Worm (Caenorhabditis elegans): ENCODE measurements around the gene ran-2.
"Not testable (repeated sequence)": the region's sequence is repeated elsewhere in the genome, so short reads cannot be mapped to it uniquely, and the experiment has no call there.

Gene ran-2

DNA sequence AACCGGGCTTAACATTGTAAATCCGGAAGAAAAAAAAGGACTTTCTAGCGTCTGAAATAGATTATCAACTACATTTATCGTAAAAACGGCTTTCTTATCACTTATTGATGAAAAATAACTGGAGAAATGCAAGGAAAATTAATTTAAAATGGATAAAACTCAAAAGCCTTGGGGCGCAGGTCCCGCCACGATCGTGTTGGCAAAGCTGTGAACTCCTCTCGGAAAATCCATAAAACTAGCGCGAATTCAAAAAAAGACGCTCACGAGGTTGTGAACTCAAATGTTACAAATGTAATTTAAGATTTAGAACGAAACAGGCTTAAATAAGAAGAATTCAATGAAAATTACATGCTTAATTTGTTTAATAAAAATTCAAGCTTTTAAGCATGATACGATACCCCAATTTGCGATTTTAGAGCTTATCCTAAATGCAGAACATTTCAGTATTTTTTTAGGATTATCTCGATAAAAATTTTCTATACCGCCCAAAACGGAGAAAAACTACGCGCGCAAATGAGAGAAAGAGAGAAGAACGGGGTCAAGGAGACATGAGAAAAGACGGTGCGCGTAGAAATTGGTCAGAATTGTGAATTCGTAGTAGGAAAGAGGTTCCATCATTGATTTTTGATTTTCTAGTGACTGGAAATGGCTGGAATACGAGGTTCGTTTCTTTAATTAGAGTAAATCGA is 18.9 kb downstream of the ran-2 start, which contains the start of gene C29E4.15:
TSS of gene C29E4.15 (plus strand) at position 547 of the 689 bp plus-strand sequence.
- TF ChIP-seq lsy-2 (tag; optimal IDR thresholded peaks at IDR 0.05) (peak in 1 of 2 experiments; percentile 76), dpl-1 (GFP tag; optimal IDR thresholded peaks at IDR 0.05) (peak; percentile 86), zip-11 (GFP tag; IDR thresholded peaks at IDR 0.05) (no peak), vab-7 (GFP tag; IDR thresholded peaks at IDR 0.05) (no peak), hmg-1.1 (GFP tag; IDR thresholded peaks at IDR 0.05) (peak; percentile 37; the same call in 1 of the 2 replicates), unc-62 (GFP tag; optimal IDR thresholded peaks at IDR 0.05 in 1 of 2) (peak in 1 of 2 experiments; percentile 86), unc-62 (tag; optimal IDR thresholded peaks at IDR 0.05) (no peak), mes-2 (tag; optimal IDR thresholded peaks at IDR 0.05; ENCODE audit: poor library complexity, severe bottlenecking) (peak; percentile 69), fkh-10 (GFP tag; optimal IDR thresholded peaks at IDR 0.05) (peak; percentile 19)

DNA sequence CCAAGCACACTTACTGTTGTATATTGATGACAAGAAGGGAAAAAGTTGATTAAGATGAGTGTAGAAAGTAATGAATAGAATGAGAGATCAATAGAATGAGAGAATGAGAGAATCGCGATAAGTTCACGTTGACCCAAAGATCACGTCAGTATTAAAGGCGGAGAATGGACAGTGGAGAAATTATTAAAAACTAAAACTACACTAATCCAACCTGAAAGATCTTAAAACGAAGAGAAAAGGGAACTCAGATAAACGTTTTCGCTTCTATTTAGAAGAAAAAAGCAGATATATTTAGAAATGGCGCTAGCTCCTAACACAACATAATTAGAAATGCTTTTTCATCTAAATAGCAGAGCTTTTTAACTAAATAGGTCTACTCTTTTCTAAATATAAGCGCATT is 19.9 kb downstream of the ran-2 start, which contains the start of gene let-754:
TSS of gene let-754 (minus strand) at position 101 of the 400 bp plus-strand sequence.
- TF ChIP-seq nhr-48 (tag; optimal IDR thresholded peaks at IDR 0.05) (no peak), lin-15B (tag; optimal IDR thresholded peaks at IDR 0.05) (no peak), dmd-9 (GFP tag; IDR thresholded peaks at IDR 0.05) (no peak), arid-1 (GFP tag; conservative IDR thresholded peaks at IDR 0.05) (no peak), nhr-25 (tag; optimal IDR thresholded peaks at IDR 0.05; ENCODE audit: borderline replicate concordance, insufficient read depth) (no peak), nhr-11 (tag; optimal IDR thresholded peaks at IDR 0.05) (no peak), unc-62 (GFP tag; optimal IDR thresholded peaks at IDR 0.05 in 1 of 2) (no peak), unc-62 (tag; optimal IDR thresholded peaks at IDR 0.05) (no peak), D1046.2 (GFP tag; IDR thresholded peaks at IDR 0.05) (no peak), daf-12 (tag; optimal IDR thresholded peaks at IDR 0.05) (no peak), R02D3.7 (tag; optimal IDR thresholded peaks at IDR 0.05) (no peak), madf-9 (GFP tag; conservative IDR thresholded peaks at IDR 0.05) (no peak), ztf-11 (tag; optimal IDR thresholded peaks at IDR 0.05) (no peak), ceh-44 (GFP tag; IDR thresholded peaks at IDR 0.05) (no peak), set-16 (GFP tag; IDR thresholded peaks at IDR 0.05) (no peak), saeg-2 (GFP tag; IDR thresholded peaks at IDR 0.05) (no peak), mdt-29 (GFP tag; IDR thresholded peaks at IDR 0.05) (no peak), F26F4.8 (GFP tag; conservative IDR thresholded peaks at IDR 0.05) (no peak)

ce11 chrIII:7953688-7954313 is 20.5 kb downstream of the ran-2 start:
- TF ChIP-seq F44E2.7 (GFP tag; IDR thresholded peaks at IDR 0.05) (peak; percentile 70; the same call in 1 of the 2 replicates), ZK337.2 (GFP tag; IDR thresholded peaks at IDR 0.05) (0 out of 2 replicates have a peak, but pooled peaks have one; percentile 46), madf-5 (GFP tag; IDR thresholded peaks at IDR 0.05) (peak in 1 of 2 experiments; percentile 68; a peak in 2 of 4 replicates), lim-7 (GFP tag; IDR thresholded peaks at IDR 0.05) (peak; percentile 79), ctbp-1 (GFP tag; IDR thresholded peaks at IDR 0.05) (peak; percentile 50; the same call in 1 of the 2 replicates), nhr-41 (GFP tag; IDR thresholded peaks at IDR 0.05) (peak; percentile 68; the same call in 1 of the 2 replicates), F26F4.8 (GFP tag; conservative IDR thresholded peaks at IDR 0.05) (peak; percentile 95), egl-43 (GFP tag; IDR thresholded peaks at IDR 0.05) (peak; percentile 77), ceh-20 (GFP tag; IDR thresholded peaks at IDR 0.05) (0 out of 2 replicates have a peak, but pooled peaks have one; percentile 19), Y75B8A.6 (GFP tag; IDR thresholded peaks at IDR 0.05) (0 out of 2 replicates have a peak, but pooled peaks have one; percentile 31), lin-38 (GFP tag; IDR thresholded peaks at IDR 0.05) (peak; percentile 72), vab-7 (GFP tag; IDR thresholded peaks at IDR 0.05) (peak; percentile 69), arid-1 (GFP tag; conservative IDR thresholded peaks at IDR 0.05) (peak; percentile 71; the same call in 1 of the 2 replicates), dmd-8 (GFP tag; IDR thresholded peaks at IDR 0.05) (peak; percentile 87), Y105C5A.15 (GFP tag; IDR thresholded peaks at IDR 0.05) (0 out of 2 replicates have a peak, but pooled peaks have one; percentile 66), snpc-1.2 (GFP tag; IDR thresholded peaks at IDR 0.05) (peak; percentile 71), T26A8.4 (GFP tag; IDR thresholded peaks at IDR 0.05) (0 out of 2 replicates have a peak, but pooled peaks have one; percentile 27), saeg-2 (GFP tag; IDR thresholded peaks at IDR 0.05) (0 out of 2 replicates have a peak, but pooled peaks have one; percentile 55), mdt-29 (GFP tag; IDR thresholded peaks at IDR 0.05) (peak; percentile 51; the same call in 1 of the 2 replicates), pha-4 (GFP tag; IDR thresholded peaks at IDR 0.05) (peak; percentile 64; the same call in 1 of the 2 replicates), Y48G9A.11 (GFP tag; IDR thresholded peaks at IDR 0.05) (peak; percentile 78), mxl-2 (GFP tag; conservative IDR thresholded peaks at IDR 0.05) (0 out of 2 replicates have a peak, but pooled peaks have one; percentile 43)
- TF ChIP-seq pha-4 (tag; optimal IDR thresholded peaks at IDR 0.05), result not testable (repeated sequence)
